Worm (Caenorhabditis elegans) whole organism, L4 larva: ENCODE measurements around the gene fcd-2.

Experiments used
- F49E8.2 ChIP-seq: sonication (generic microtip); optimal IDR thresholded peaks from 2 replicates; lab custom pipeline; 2016; ENCODE audit warnings: missing compliant biosample characterization, mild to moderate bottlenecking, missing genetic modification characterization, borderline replicate concordance
- R02D3.7 ChIP-seq: fragments of 150-350 bp; sonication (generic microtip); optimal IDR thresholded peaks from 3 replicates; lab custom pipeline; 2014; ENCODE audit warnings: missing biosample characterization, missing genetic modification characterization
- Y105C5A.15 ChIP-seq: fragments of 200-800 bp; sonication (Bioruptor generic); IDR thresholded peaks from 2 replicates; pipeline ENCODE4 v1.3.6; 2022; ENCODE audit warnings: missing genetic modification characterization, missing compliant biosample characterization
- ZK337.2 ChIP-seq: fragments of 200-800 bp; sonication (Bioruptor generic); IDR thresholded peaks from 2 replicates; pipeline ENCODE4 v1.3.6; 2022; ENCODE audit warnings: missing genetic modification reagents, missing genetic modification characterization, missing compliant biosample characterization
- aha-1 ChIP-seq: fragments of 150-350 bp; peaks from one replicate; lab custom pipeline; 2014; ENCODE audit warnings: missing biosample characterization, missing genetic modification characterization
- arid-1 ChIP-seq: fragments of 200-800 bp; sonication (Bioruptor generic); conservative IDR thresholded peaks from 2 replicates; pipeline ENCODE4 v1.3.6; 2022; ENCODE audit warnings: missing genetic modification reagents, missing genetic modification characterization, missing compliant biosample characterization
- cey-2 ChIP-seq: sonication (generic microtip); optimal IDR thresholded peaks from 3 replicates; lab custom pipeline; 2017; ENCODE audit warnings: missing genetic modification characterization, mild to moderate bottlenecking, missing compliant biosample characterization, antibody characterized with exemption, borderline replicate concordance; ENCODE audit not compliant: insufficient read depth
- daf-16 ChIP-seq, 3 experiments: sonication (generic microtip); optimal IDR thresholded peaks; 2 replicates each; lab custom pipeline; 2016 to 2017; ENCODE audit warnings: missing genetic modification characterization in 3 of 3, missing genetic modification reagents in 3 of 3, mild to moderate bottlenecking in 2 of 3, missing compliant biosample characterization in 2 of 3, missing biosample characterization in 1 of 3, moderate library complexity in 1 of 3
- daf-19 ChIP-seq: fragments of 200-800 bp; sonication (Bioruptor generic); conservative IDR thresholded peaks from 2 replicates; pipeline ENCODE4 v1.3.6; 2022; ENCODE audit warnings: missing genetic modification characterization, missing compliant biosample characterization
- dpl-1 ChIP-seq: fragments of 150-350 bp; optimal IDR thresholded peaks from 2 replicates; lab custom pipeline; 2014; ENCODE audit warnings: missing biosample characterization, missing genetic modification reagents, missing genetic modification characterization
- dve-1 ChIP-seq: sonication (generic microtip); optimal IDR thresholded peaks from 2 replicates; lab custom pipeline; 2017; ENCODE audit warnings: antibody characterized with exemption, mild to moderate bottlenecking, missing genetic modification characterization, missing compliant biosample characterization; ENCODE audit not compliant: insufficient read depth
- egl-43 ChIP-seq: fragments of 200-800 bp; sonication (Bioruptor generic); IDR thresholded peaks from 2 replicates; pipeline ENCODE4 v1.3.6; 2022; ENCODE audit warnings: missing genetic modification reagents, missing genetic modification characterization, missing compliant biosample characterization
- fkh-10 ChIP-seq: fragments of 150-350 bp; optimal IDR thresholded peaks from 2 replicates; lab custom pipeline; 2014; ENCODE audit warnings: missing biosample characterization, missing genetic modification reagents, missing genetic modification characterization
- hlh-11 ChIP-seq: fragments of 200-800 bp; sonication (Bioruptor generic); optimal IDR thresholded peaks from 2 replicates; lab custom pipeline; 2018; ENCODE audit warnings: mild to moderate bottlenecking, missing genetic modification characterization, missing compliant biosample characterization
- hlh-30 ChIP-seq: sonication (generic microtip); optimal IDR thresholded peaks from 2 replicates; lab custom pipeline; 2017; ENCODE audit warnings: antibody characterized with exemption, mild to moderate bottlenecking, missing genetic modification characterization, missing compliant biosample characterization; ENCODE audit not compliant: insufficient read depth
- hmg-1.1 ChIP-seq: fragments of 200-800 bp; sonication (Bioruptor generic); IDR thresholded peaks from 2 replicates; pipeline ENCODE4 v1.3.6; 2022; ENCODE audit warnings: missing genetic modification reagents, missing genetic modification characterization, missing compliant biosample characterization
- lin-13 ChIP-seq: fragments of 150-350 bp; optimal IDR thresholded peaks from 2 replicates; lab custom pipeline; 2014; ENCODE audit warnings: missing biosample characterization, missing genetic modification reagents, missing genetic modification characterization
- lin-38 ChIP-seq: fragments of 200-800 bp; sonication (Bioruptor generic); IDR thresholded peaks from 2 replicates; pipeline ENCODE4 v1.3.6; 2022; ENCODE audit warnings: missing genetic modification reagents, missing genetic modification characterization, missing compliant biosample characterization
- lsy-2 ChIP-seq, 2 experiments: fragments of 150-350 bp in 1 of 2; sonication (generic microtip) in 1 of 2; optimal IDR thresholded peaks; 2 replicates each; lab custom pipeline; 2014 to 2017; ENCODE audit warnings: missing biosample characterization in 2 of 2, missing genetic modification characterization in 2 of 2
- mdl-1 ChIP-seq, 2 experiments: fragments of 150-350 bp in 1 of 2; sonication (generic microtip) in 1 of 2; optimal IDR thresholded peaks; 2 replicates each; lab custom pipeline; 2014 to 2017; ENCODE audit warnings: missing biosample characterization in 2 of 2, missing genetic modification characterization in 2 of 2
- mep-1 ChIP-seq: fragments of 150-350 bp; sonication (generic microtip); optimal IDR thresholded peaks from 3 replicates; lab custom pipeline; 2014; ENCODE audit warnings: missing biosample characterization, missing genetic modification characterization
- mes-2 ChIP-seq: sonication (generic microtip); optimal IDR thresholded peaks from 2 replicates; lab custom pipeline; 2016; ENCODE audit warnings: missing genotype, mild to moderate bottlenecking, missing genetic modification characterization, missing compliant biosample characterization; ENCODE audit not compliant: poor library complexity, severe bottlenecking
- nhr-11 ChIP-seq: fragments of 150-350 bp; optimal IDR thresholded peaks from 2 replicates; lab custom pipeline; 2014; ENCODE audit warnings: missing biosample characterization, missing genetic modification characterization
- nhr-25 ChIP-seq: sonication (generic microtip); optimal IDR thresholded peaks from 2 replicates; lab custom pipeline; 2017; ENCODE audit warnings: missing genetic modification characterization, mild to moderate bottlenecking, missing compliant biosample characterization, antibody characterized with exemption, moderate library complexity, borderline replicate concordance; ENCODE audit not compliant: insufficient read depth
- nhr-28 ChIP-seq: fragments of 150-350 bp; optimal IDR thresholded peaks from 2 replicates; lab custom pipeline; 2014; ENCODE audit warnings: missing biosample characterization, missing genetic modification characterization
- nhr-42 ChIP-seq: fragments of 200-800 bp; sonication (Bioruptor generic); IDR thresholded peaks from 2 replicates; pipeline ENCODE4 v1.3.6; 2022; ENCODE audit warnings: missing genetic modification characterization, missing compliant biosample characterization
- nhr-6 ChIP-seq: fragments of 150-350 bp; optimal IDR thresholded peaks from 2 replicates; lab custom pipeline; 2014; ENCODE audit warnings: missing biosample characterization, missing genetic modification characterization
- nhr-77 ChIP-seq: fragments of 150-350 bp; optimal IDR thresholded peaks from 2 replicates; lab custom pipeline; 2014; ENCODE audit warnings: missing biosample characterization, missing genetic modification characterization
- pha-4 ChIP-seq, 2 experiments: fragments of 150-350 bp in 1 of 2; fragments of 200-800 bp in 1 of 2; sonication (Bioruptor generic) in 1 of 2; IDR thresholded peaks in 1 of 2; optimal IDR thresholded peaks in 1 of 2; 2 replicates each; pipeline versions ENCODE4 v1.3.6 to Lab custom; 2014 to 2022; ENCODE audit warnings: missing genetic modification characterization in 2 of 2, missing genetic modification reagents in 2 of 2, missing biosample characterization in 1 of 2, missing compliant biosample characterization in 1 of 2
- php-3 ChIP-seq: fragments of 200-800 bp; sonication (Bioruptor generic); IDR thresholded peaks from 2 replicates; pipeline ENCODE4 v1.3.6; 2022; ENCODE audit warnings: missing genetic modification reagents, missing genetic modification characterization, missing compliant biosample characterization
- rbr-2 ChIP-seq: sonication (generic microtip); optimal IDR thresholded peaks from 2 replicates; lab custom pipeline; 2016; ENCODE audit warnings: missing genotype, missing genetic modification characterization, missing compliant biosample characterization
- saeg-2 ChIP-seq: fragments of 200-800 bp; sonication (Bioruptor generic); IDR thresholded peaks from 2 replicates; pipeline ENCODE4 v1.3.6; 2022; ENCODE audit warnings: missing genetic modification reagents, missing genetic modification characterization, missing compliant biosample characterization
- snpc-1.2 ChIP-seq: fragments of 200-800 bp; sonication (Bioruptor generic); IDR thresholded peaks from 2 replicates; pipeline ENCODE4 v1.3.6; 2022; ENCODE audit warnings: missing genetic modification reagents, missing genetic modification characterization, missing compliant biosample characterization
- tra-1 ChIP-seq: fragments of 200-800 bp; sonication (Bioruptor generic); IDR thresholded peaks from 2 replicates; pipeline ENCODE4 v1.3.6; 2022; ENCODE audit warnings: missing genetic modification reagents, missing genetic modification characterization, missing compliant biosample characterization
- unc-39 ChIP-seq: sonication (generic microtip); optimal IDR thresholded peaks from 2 replicates; lab custom pipeline; 2017; ENCODE audit warnings: missing biosample characterization, missing genetic modification characterization
- unc-62 ChIP-seq, 3 experiments: fragments of 150-350 bp in 1 of 3; sonication (generic microtip); optimal IDR thresholded peaks in 2 of 3; peaks in 1 of 3; 1 replicate in 1 of 3; 2 replicates in 2 of 3; lab custom pipeline; 2014 to 2017; ENCODE audit warnings: missing biosample characterization in 3 of 3, missing genetic modification characterization in 3 of 3, missing genetic modification reagents in 3 of 3, missing genotype in 1 of 3
- zfp-3 ChIP-seq: fragments of 200-800 bp; sonication (Bioruptor generic); conservative IDR thresholded peaks from 2 replicates; pipeline ENCODE4 v1.3.6; 2022; ENCODE audit warnings: missing genetic modification reagents, missing genetic modification characterization, missing compliant biosample characterization
- zip-2 ChIP-seq: fragments of 150-350 bp; optimal IDR thresholded peaks from 2 replicates; lab custom pipeline; 2014; ENCODE audit warnings: missing biosample characterization, missing genetic modification characterization
- ztf-7 ChIP-seq: fragments of 150-350 bp; optimal IDR thresholded peaks from 2 replicates; lab custom pipeline; 2014; ENCODE audit warnings: missing biosample characterization, missing genetic modification characterization

The fcd-2 gene

DNA sequence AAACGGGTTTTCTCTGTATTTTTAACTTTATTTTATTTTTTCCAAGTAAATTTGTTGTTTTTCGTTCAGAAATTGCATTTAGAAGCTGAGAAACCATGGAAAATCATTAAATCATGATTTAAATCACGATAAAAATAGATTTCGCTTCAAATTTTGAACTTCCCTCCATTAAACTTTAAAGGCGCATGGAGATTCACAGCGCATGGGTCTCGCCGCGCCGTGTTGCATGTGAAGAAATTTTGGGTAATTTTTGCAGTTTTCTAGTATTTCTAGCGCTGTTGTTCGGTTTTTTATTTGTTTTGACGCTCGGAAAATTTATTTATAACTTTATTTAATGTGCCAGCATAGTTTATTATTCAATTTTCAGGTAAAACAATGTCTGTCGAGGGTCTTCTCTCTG is 11.5 kb downstream of the fcd-2 start, which contains the start of gene eef-1B.2:
eef-1B.2 (plus strand) TSS at position 358 of the 400 bp plus-strand sequence.
- TF ChIP-seq nhr-77 (tag; lab: Kevin White, UChicago) (peak; percentile 11), snpc-1.2 (0 out of 2 replicates have a peak, but pooled peaks have one; percentile 20), lin-13 (GFP tag; lab: Kevin White, UChicago) (peak; percentile 62), hmg-1.1 (GFP tag; lab: Robert Waterston, UW) (0 out of 2 replicates have a peak, but pooled peaks have one; percentile 7), Y105C5A.15 (GFP tag; lab: Robert Waterston, UW) (no peak), mes-2 (tag; lab: Kevin White, UChicago) (peak; percentile 80), dve-1 (tag; lab: Kevin White, UChicago) (peak; percentile 63), F49E8.2 (tag; lab: Kevin White, UChicago) (peak; percentile 9), nhr-28 (tag; lab: Kevin White, UChicago) (peak; percentile 66), R02D3.7 (no peak), nhr-42 (GFP tag; lab: Robert Waterston, UW) (no peak), hlh-30 (peak; percentile 76), nhr-6 (tag; lab: Kevin White, UChicago) (peak; percentile 51), nhr-11 (tag; lab: Kevin White, UChicago) (peak; percentile 23), rbr-2 (tag; lab: Kevin White, UChicago) (peak; percentile 27), aha-1 (tag; lab: Kevin White, UChicago) (peak; percentile 97), cey-2 (tag; lab: Kevin White, UChicago) (no peak), php-3 (no peak), ztf-7 (tag; lab: Kevin White, UChicago) (peak; percentile 79), dpl-1 (peak; percentile 94), nhr-25 (tag; lab: Kevin White, UChicago) (no peak), unc-39 (tag; lab: Kevin White, UChicago) (no peak), egl-43 (GFP tag; lab: Robert Waterston, UW) (no peak), zfp-3 (GFP tag; lab: Robert Waterston, UW) (no peak), mdl-1 (tag; optimal IDR thresholded peaks at IDR 0.05; lab: Kevin White, UChicago) (peak in 1 of 2 experiments; percentile 21), daf-16 (GFP tag; optimal IDR thresholded peaks at IDR 0.05; lab: Kevin White, UChicago) (no peak), daf-16 (tag; optimal IDR thresholded peaks at IDR 0.05; lab: Kevin White, UChicago) (peak; percentile 8), daf-19 (GFP tag; lab: Robert Waterston, UW) (no peak), tra-1 (GFP tag; lab: Robert Waterston, UW) (no peak), pha-4 (GFP tag; IDR thresholded peaks at IDR 0.05; lab: Robert Waterston, UW) (no peak), pha-4 (tag; optimal IDR thresholded peaks at IDR 0.05; lab: Kevin White, UChicago) (peak; percentile 0), mep-1 (peak; percentile 82), hlh-11 (peak; percentile 8), arid-1 (GFP tag; lab: Robert Waterston, UW) (no peak), saeg-2 (GFP tag; lab: Robert Waterston, UW) (no peak), unc-62 (GFP tag; optimal IDR thresholded peaks at IDR 0.05 in 1 of 2; lab: Kevin White, UChicago) (peak in 1 of 2 experiments; percentile 38), unc-62 (tag; optimal IDR thresholded peaks at IDR 0.05; lab: Kevin White, UChicago) (no peak), lsy-2 (tag; optimal IDR thresholded peaks at IDR 0.05; lab: Kevin White, UChicago) (peak in 1 of 2 experiments; percentile 87), lin-38 (GFP tag; lab: Robert Waterston, UW) (peak; percentile 50), ZK337.2 (GFP tag; lab: Robert Waterston, UW) (no peak), fkh-10 (GFP tag; lab: Kevin White, UChicago) (no peak), zip-2 (tag; lab: Kevin White, UChicago) (no peak)
